Fruit fly (Drosophila melanogaster): Measurements from ENCODE around the gene Cp15.

Gene Cp15

DNA sequence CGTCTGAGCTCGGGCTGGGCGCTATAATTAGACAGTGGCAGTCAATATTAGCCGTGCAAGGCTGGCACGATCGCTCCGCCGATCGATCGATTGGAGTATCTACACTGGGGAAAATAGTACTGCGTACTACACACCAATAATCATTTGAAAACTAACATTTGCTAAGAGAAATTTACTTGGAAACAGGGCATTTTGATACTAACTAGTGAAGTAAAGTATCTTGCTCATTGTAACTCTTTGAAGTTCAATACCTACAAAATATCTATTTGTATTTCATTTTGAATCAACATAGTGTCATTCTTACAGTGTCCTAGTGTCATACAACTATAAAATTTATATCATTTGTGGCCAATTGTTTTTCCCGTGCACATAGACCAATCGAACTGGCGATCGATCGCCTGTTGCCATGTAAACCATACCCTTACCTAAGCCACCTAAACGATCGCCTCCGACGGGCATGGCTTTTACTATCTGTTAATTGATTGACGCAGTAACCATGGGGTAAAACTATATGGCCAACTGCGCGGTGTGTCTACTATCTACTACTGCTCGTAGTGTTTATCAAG lies 27.6 kb upstream of the Cp15 start (continued):
- TF ChIP-seq btn (GFP tag; optimal IDR thresholded peaks at IDR 0.05) (peak; percentile 49), CG16813 (GFP tag; IDR thresholded peaks at IDR 0.05; ENCODE audit: partially characterized antibody) (no peak), CG11456 (GFP tag; IDR thresholded peaks at IDR 0.05) (peak; percentile 70; the same call in 2 of the 3 replicates), pum (GFP tag; optimal IDR thresholded peaks at IDR 0.05) (peak; percentile 77), CG6854 (GFP tag; optimal IDR thresholded peaks at IDR 0.05) (peak; percentile 43), CG8478 (optimal IDR thresholded peaks at IDR 0.05) (no peak), CG18599 (GFP tag; optimal IDR thresholded peaks at IDR 0.05) (peak; percentile 90), slou (GFP tag; optimal IDR thresholded peaks at IDR 0.05) (peak; percentile 49), Asciz (GFP tag; optimal IDR thresholded peaks at IDR 0.05) (peak; percentile 65), ttk (GFP tag; IDR thresholded peaks at IDR 0.05) (peak; percentile 29; the same call in 1 of the 2 replicates), Vsx1 (GFP tag; optimal IDR thresholded peaks at IDR 0.05) (peak; percentile 94), CG7963 (GFP tag; IDR thresholded peaks at IDR 0.05; ENCODE audit: partially characterized antibody) (no peak), CG14050 (GFP tag; IDR thresholded peaks at IDR 0.05) (peak; percentile 52; the same call in 2 of the 3 replicates), CG12769 (tag; optimal IDR thresholded peaks at IDR 0.05) (peak; percentile 88), CG13287 (GFP tag; IDR thresholded peaks at IDR 0.05; ENCODE audit: partially characterized antibody) (no peak), gsb-n (tag; optimal IDR thresholded peaks at IDR 0.05) (peak; percentile 46), CG15011 (GFP tag; optimal IDR thresholded peaks at IDR 0.05) (peak; percentile 68), CG13894 (tag; optimal IDR thresholded peaks at IDR 0.05) (no peak), ems (GFP tag; optimal IDR thresholded peaks at IDR 0.05) (peak; percentile 76), MTF-1 (GFP tag; optimal IDR thresholded peaks at IDR 0.05; ENCODE audit: borderline replicate concordance) (no peak), bowl (GFP tag; IDR thresholded peaks at IDR 0.05) (no peak), pan (optimal IDR thresholded peaks at IDR 0.05) (no peak), pan (GFP tag; optimal IDR thresholded peaks at IDR 0.05 in 1 of 2, IDR thresholded peaks at IDR 0.05 in 1 of 2) (peak in 1 of 2 experiments; percentile 75), cas (GFP tag; IDR thresholded peaks at IDR 0.05) (0 out of 2 replicates have a peak, but pooled peaks have one; percentile 15), CG11504 (tag; optimal IDR thresholded peaks at IDR 0.05) (peak; percentile 85), CG9817 (tag; optimal IDR thresholded peaks at IDR 0.05) (peak; percentile 74), Bdp1 (GFP tag; optimal IDR thresholded peaks at IDR 0.05) (peak; percentile 65), Hmx (GFP tag; optimal IDR thresholded peaks at IDR 0.05) (peak; percentile 75), CG9609 (GFP tag; optimal IDR thresholded peaks at IDR 0.05) (peak; percentile 82), CG3726 (GFP tag; IDR thresholded peaks at IDR 0.05) (no peak; the same call in 2 of the 3 replicates), Rx (GFP tag; IDR thresholded peaks at IDR 0.05) (peak; percentile 52), CG10274 (GFP tag; optimal IDR thresholded peaks at IDR 0.05) (peak; percentile 49), CG1832 (GFP tag; optimal IDR thresholded peaks at IDR 0.05) (no peak), Myb (GFP tag; optimal IDR thresholded peaks at IDR 0.05) (peak; percentile 72), ken (GFP tag; IDR thresholded peaks at IDR 0.05) (peak; percentile 60; the same call in 1 of the 3 replicates), tgo (GFP tag; IDR thresholded peaks at IDR 0.05) (peak; percentile 86), tap (tag; optimal IDR thresholded peaks at IDR 0.05) (peak; percentile 64), HLHmδ (GFP tag; optimal IDR thresholded peaks at IDR 0.05) (no peak), stc (GFP tag; IDR thresholded peaks at IDR 0.05) (peak; percentile 65), ham (GFP tag; IDR thresholded peaks at IDR 0.05) (peak; percentile 66), CG9932 (GFP tag; IDR thresholded peaks at IDR 0.05) (peak; percentile 55; the same call in 1 of the 2 replicates), gem (tag; optimal IDR thresholded peaks at IDR 0.05) (peak; percentile 90), Eip74EF (GFP tag; optimal IDR thresholded peaks at IDR 0.05) (peak in 1 of 2 experiments; percentile 62), CG14965 (GFP tag; optimal IDR thresholded peaks at IDR 0.05; ENCODE audit: borderline replicate concordance) (peak; percentile 34), Antp (GFP tag; optimal IDR thresholded peaks at IDR 0.05) (peak; percentile 71), CG2712 (tag; optimal IDR thresholded peaks at IDR 0.05) (peak; percentile 78), CG17186 (GFP tag; optimal IDR thresholded peaks at IDR 0.05) (peak; percentile 6), CG1602 (GFP tag; optimal IDR thresholded peaks at IDR 0.05) (peak; percentile 78), mam (GFP tag; optimal IDR thresholded peaks at IDR 0.05) (peak; percentile 80)

Data from whole organism, embryonic.